Worm (Caenorhabditis elegans): ENCODE results near the gene ZK1248.17.

ZK1248.17 gene

ce11 chrII:5836153-5836719 is 9.1 kb downstream of the ZK1248.17 start, which contains the start of gene fzo-1:
fzo-1 (minus strand) TSS chrII:5836203.
- TF ChIP-seq lsy-2 (tag; optimal IDR thresholded peaks at IDR 0.05) (peak in 1 of 2 experiments; percentile 66), tlp-1 (tag; optimal IDR thresholded peaks at IDR 0.05) (no peak), Y116A8C.19 (tag; optimal IDR thresholded peaks at IDR 0.05; ENCODE audit: borderline replicate concordance) (no peak), dsc-1 (tag; optimal IDR thresholded peaks at IDR 0.05) (peak; percentile 52), blmp-1 (tag; optimal IDR thresholded peaks at IDR 0.05) (peak; percentile 46), fkh-10 (GFP tag; optimal IDR thresholded peaks at IDR 0.05) (no peak), nhr-84 (tag; optimal IDR thresholded peaks at IDR 0.05) (no peak), fkh-4 (tag; optimal IDR thresholded peaks at IDR 0.05; ENCODE audit: borderline replicate concordance) (peak; percentile 39), efl-3 (GFP tag; optimal IDR thresholded peaks at IDR 0.05) (no peak), ces-1 (GFP tag; optimal IDR thresholded peaks at IDR 0.05) (no peak), snpc-4 (tag; optimal IDR thresholded peaks at IDR 0.05) (peak; percentile 20), lin-39 (tag; optimal IDR thresholded peaks at IDR 0.05) (no peak), pqm-1 (tag; optimal IDR thresholded peaks at IDR 0.05) (no peak), skn-1 (tag; optimal IDR thresholded peaks at IDR 0.05) (peak; percentile 27), egl-27 (tag; optimal IDR thresholded peaks at IDR 0.05) (no peak), C16A3.4 (tag; optimal IDR thresholded peaks at IDR 0.05) (peak; percentile 45), alr-1 (tag; optimal IDR thresholded peaks at IDR 0.05; ENCODE audit: borderline replicate concordance) (no peak), nhr-71 (tag; optimal IDR thresholded peaks at IDR 0.05) (peak; percentile 74), egl-13 (tag; optimal IDR thresholded peaks at IDR 0.05) (peak; percentile 16), nhr-20 (tag; optimal IDR thresholded peaks at IDR 0.05) (peak; percentile 59), nhr-12 (tag; optimal IDR thresholded peaks at IDR 0.05) (no peak), ceh-90 (tag; optimal IDR thresholded peaks at IDR 0.05) (peak; percentile 64), C04F5.9 (tag; optimal IDR thresholded peaks at IDR 0.05) (peak; percentile 33), irx-1 (tag; optimal IDR thresholded peaks at IDR 0.05) (peak; percentile 20), snu-23 (GFP tag; optimal IDR thresholded peaks at IDR 0.05) (peak; percentile 58), isw-1 (GFP tag; IDR thresholded peaks at IDR 0.05) (peak; percentile 52), unc-30 (tag; optimal IDR thresholded peaks at IDR 0.05) (no peak), ceh-63 (GFP tag; optimal IDR thresholded peaks at IDR 0.05) (peak; percentile 72), rnt-1 (tag; optimal IDR thresholded peaks at IDR 0.05) (no peak), elt-3 (tag; optimal IDR thresholded peaks at IDR 0.05) (no peak), lin-14 (GFP tag; optimal IDR thresholded peaks at IDR 0.05) (peak; percentile 73), ama-1 (optimal IDR thresholded peaks at IDR 0.05) (no peak), nhr-237 (tag; optimal IDR thresholded peaks at IDR 0.05) (no peak), mdl-1 (tag; optimal IDR thresholded peaks at IDR 0.05) (no peak), lin-35 (GFP tag; optimal IDR thresholded peaks at IDR 0.05) (peak; percentile 38 to 55), ceh-82 (tag; optimal IDR thresholded peaks at IDR 0.05) (no peak), swsn-7 (tag; optimal IDR thresholded peaks at IDR 0.05) (peak; percentile 45), aha-1 (tag; optimal IDR thresholded peaks at IDR 0.05) (no peak), sup-37 (GFP tag; optimal IDR thresholded peaks at IDR 0.05) (no peak), ztf-4 (tag; optimal IDR thresholded peaks at IDR 0.05) (no peak), vab-15 (tag; optimal IDR thresholded peaks at IDR 0.05) (no peak), unc-62 (GFP tag; optimal IDR thresholded peaks at IDR 0.05) (no peak), dpl-1 (GFP tag; optimal IDR thresholded peaks at IDR 0.05) (peak; percentile 13 to 35 (median 21)), sptf-1 (tag; optimal IDR thresholded peaks at IDR 0.05) (no peak), mab-9 (GFP tag; IDR thresholded peaks at IDR 0.05) (no peak), pag-3 (tag; optimal IDR thresholded peaks at IDR 0.05; ENCODE audit: borderline replicate concordance, insufficient read depth) (no peak), F16B12.6 (tag; optimal IDR thresholded peaks at IDR 0.05) (peak; percentile 7), xbp-1 (tag; optimal IDR thresholded peaks at IDR 0.05) (peak; percentile 54), lin-13 (GFP tag; optimal IDR thresholded peaks at IDR 0.05) (no peak), hlh-17 (GFP tag; optimal IDR thresholded peaks at IDR 0.05; ENCODE audit: borderline replicate concordance) (no peak), tbx-2 (tag; optimal IDR thresholded peaks at IDR 0.05) (peak; percentile 61), jun-1 (tag; optimal IDR thresholded peaks at IDR 0.05) (no peak), lin-15B (tag; optimal IDR thresholded peaks at IDR 0.05) (peak; percentile 15)

Measured in whole organism, L1 larva.